Fruit fly (Drosophila melanogaster): Measurements from ENCODE around the gene SmB.

- TF ChIP-seq Sin3A (optimal IDR thresholded peaks at IDR 0.05), result no peak
- TF ChIP-seq psq (optimal IDR thresholded peaks at IDR 0.05), result no peak
- TF ChIP-seq Myc (optimal IDR thresholded peaks at IDR 0.05), result no peak
These were observed 12.9 kb downstream of the SmB start, which contains the start of the genes CG5355 and Klp31E for dm6 chr2L:10413251-10414127.

Measured in Kc167 (cell line).